Worm (Caenorhabditis elegans) whole organism, L3 larva: ENCODE results near the gene F57B1.5.
A peak's percentile ranks its signal among the peaks of the same experiment; 100 is the strongest.

Experiments used
- R02D3.7 ChIP-seq: fragments of 150-350 bp; optimal IDR thresholded peaks from 2 replicates; lab custom pipeline; 2014; ENCODE audit warnings: missing biosample characterization, missing genetic modification characterization
- ZK546.5 ChIP-seq: sonication (generic microtip); optimal IDR thresholded peaks from 2 replicates; lab custom pipeline; 2017; ENCODE audit warnings: missing biosample characterization, missing genetic modification characterization
- aly-2 ChIP-seq: fragments of 150-350 bp; optimal IDR thresholded peaks from 2 replicates; lab custom pipeline; 2014; ENCODE audit warnings: missing biosample characterization, missing genetic modification characterization
- ama-1 ChIP-seq: fragments of 150-350 bp; optimal IDR thresholded peaks from 2 replicates; lab custom pipeline; 2018
- ceh-28 ChIP-seq: fragments of 150-350 bp; optimal IDR thresholded peaks from 2 replicates; lab custom pipeline; 2014; ENCODE audit warnings: missing biosample characterization, missing genetic modification reagents, missing genetic modification characterization
- ceh-9 ChIP-seq: sonication (generic microtip); optimal IDR thresholded peaks from 2 replicates; lab custom pipeline; 2018; ENCODE audit warnings: missing biosample characterization, missing genetic modification characterization
- daf-12 ChIP-seq: fragments of 150-350 bp; optimal IDR thresholded peaks from 2 replicates; lab custom pipeline; 2014; ENCODE audit warnings: missing biosample characterization, missing genetic modification reagents, missing genetic modification characterization
- egl-27 ChIP-seq: sonication (generic microtip); optimal IDR thresholded peaks from 4 replicates; lab custom pipeline; 2017; ENCODE audit warnings: missing biosample characterization, missing genetic modification reagents, missing genetic modification characterization
- elt-2 ChIP-seq: sonication (generic microtip); optimal IDR thresholded peaks from 2 replicates; lab custom pipeline; 2016; ENCODE audit warnings: missing genetic modification reagents, mild to moderate bottlenecking, missing genetic modification characterization, missing compliant biosample characterization
- elt-3 ChIP-seq, 3 experiments: fragments of 150-350 bp in 1 of 3; sonication (generic microtip) in 2 of 3; optimal IDR thresholded peaks; 2 replicates in 2 of 3; 4 replicates in 1 of 3; lab custom pipeline; 2014 to 2017; ENCODE audit warnings: missing biosample characterization in 3 of 3, missing genetic modification characterization in 3 of 3
- eor-1 ChIP-seq, 2 experiments: fragments of 150-350 bp; optimal IDR thresholded peaks; 2 replicates each; lab custom pipeline; 2014 to 2018; ENCODE audit warnings: missing biosample characterization in 2 of 2, missing genetic modification characterization in 2 of 2
- fkh-10 ChIP-seq: sonication (generic microtip); optimal IDR thresholded peaks from 2 replicates; lab custom pipeline; 2017; ENCODE audit warnings: missing biosample characterization, missing genetic modification reagents, missing genetic modification characterization
- fkh-2 ChIP-seq: fragments of 150-350 bp; optimal IDR thresholded peaks from 2 replicates; lab custom pipeline; 2014; ENCODE audit warnings: missing biosample characterization, missing genetic modification reagents, missing genetic modification characterization
- fos-1 ChIP-seq: fragments of 150-350 bp; optimal IDR thresholded peaks from 2 replicates; lab custom pipeline; 2014; ENCODE audit warnings: missing biosample characterization, missing genetic modification characterization
- hmg-11 ChIP-seq: sonication (generic microtip); optimal IDR thresholded peaks from 2 replicates; lab custom pipeline; 2016; ENCODE audit warnings: missing genetic modification characterization, missing compliant biosample characterization
- jun-1 ChIP-seq: fragments of 150-350 bp; optimal IDR thresholded peaks from 2 replicates; lab custom pipeline; 2014; ENCODE audit warnings: missing biosample characterization, missing genetic modification reagents, missing genetic modification characterization
- lin-39 ChIP-seq: fragments of 150-350 bp; optimal IDR thresholded peaks from 2 replicates; lab custom pipeline; 2018; ENCODE audit warnings: missing biosample characterization, missing genetic modification reagents, missing genetic modification characterization
- mml-1 ChIP-seq: fragments of 150-350 bp; sonication (generic microtip); optimal IDR thresholded peaks from 3 replicates; lab custom pipeline; 2014; ENCODE audit warnings: missing biosample characterization, missing genetic modification characterization
- nfya-1 ChIP-seq: sonication (generic microtip); optimal IDR thresholded peaks from 2 replicates; lab custom pipeline; 2017; ENCODE audit warnings: missing genetic modification characterization, mild to moderate bottlenecking, missing compliant biosample characterization, antibody characterized with exemption, moderate library complexity; ENCODE audit not compliant: insufficient read depth
- nhr-11 ChIP-seq: fragments of 150-350 bp; optimal IDR thresholded peaks from 2 replicates; lab custom pipeline; 2014; ENCODE audit warnings: missing biosample characterization, missing genetic modification characterization
- nhr-12 ChIP-seq: fragments of 150-350 bp; optimal IDR thresholded peaks from 2 replicates; lab custom pipeline; 2014; ENCODE audit warnings: missing biosample characterization, missing genetic modification characterization
- nhr-23 ChIP-seq: fragments of 150-350 bp; optimal IDR thresholded peaks from 2 replicates; lab custom pipeline; 2014; ENCODE audit warnings: missing biosample characterization, missing genetic modification reagents, missing genetic modification characterization
- nhr-25 ChIP-seq: sonication (generic microtip); optimal IDR thresholded peaks from 2 replicates; lab custom pipeline; 2017; ENCODE audit warnings: missing biosample characterization, missing genetic modification characterization
- nhr-28 ChIP-seq: fragments of 150-350 bp; optimal IDR thresholded peaks from 2 replicates; lab custom pipeline; 2014; ENCODE audit warnings: missing biosample characterization, missing genetic modification characterization
- nhr-43 ChIP-seq: sonication (generic microtip); optimal IDR thresholded peaks from 2 replicates; lab custom pipeline; 2016; ENCODE audit warnings: mild to moderate bottlenecking, missing genetic modification characterization, missing compliant biosample characterization; ENCODE audit not compliant: poor library complexity, severe bottlenecking
- nhr-67 ChIP-seq: fragments of 150-350 bp; optimal IDR thresholded peaks from 2 replicates; lab custom pipeline; 2014; ENCODE audit warnings: missing biosample characterization, missing genetic modification characterization
- nhr-76 ChIP-seq: fragments of 150-350 bp; sonication (generic microtip); optimal IDR thresholded peaks from 5 replicates; lab custom pipeline; 2014; ENCODE audit warnings: missing biosample characterization, missing genetic modification characterization
- nhr-77 ChIP-seq: fragments of 150-350 bp; optimal IDR thresholded peaks from 2 replicates; lab custom pipeline; 2014; ENCODE audit warnings: missing biosample characterization, missing genetic modification characterization
- pqm-1 ChIP-seq: fragments of 150-350 bp; optimal IDR thresholded peaks from 2 replicates; lab custom pipeline; 2017; ENCODE audit warnings: missing biosample characterization, missing genetic modification characterization, inconsistent platforms
- skn-1 ChIP-seq: fragments of 150-350 bp; optimal IDR thresholded peaks from 2 replicates; lab custom pipeline; 2014; ENCODE audit warnings: missing biosample characterization, missing genetic modification characterization
- unc-39 ChIP-seq: sonication (generic microtip); optimal IDR thresholded peaks from 4 replicates; lab custom pipeline; 2017; ENCODE audit warnings: missing biosample characterization, missing genetic modification characterization
- unc-62 ChIP-seq: fragments of 150-350 bp; sonication (generic microtip); optimal IDR thresholded peaks from 4 replicates; lab custom pipeline; 2014; ENCODE audit warnings: missing biosample characterization, missing genetic modification reagents, missing genetic modification characterization
- zag-1 ChIP-seq: fragments of 150-350 bp; optimal IDR thresholded peaks from 2 replicates; lab custom pipeline; 2014; ENCODE audit warnings: missing biosample characterization, missing genetic modification characterization
- ztf-4 ChIP-seq: fragments of 150-350 bp; optimal IDR thresholded peaks from 2 replicates; lab custom pipeline; 2014; ENCODE audit warnings: missing biosample characterization, missing genetic modification characterization

The F57B1.5 gene

DNA sequence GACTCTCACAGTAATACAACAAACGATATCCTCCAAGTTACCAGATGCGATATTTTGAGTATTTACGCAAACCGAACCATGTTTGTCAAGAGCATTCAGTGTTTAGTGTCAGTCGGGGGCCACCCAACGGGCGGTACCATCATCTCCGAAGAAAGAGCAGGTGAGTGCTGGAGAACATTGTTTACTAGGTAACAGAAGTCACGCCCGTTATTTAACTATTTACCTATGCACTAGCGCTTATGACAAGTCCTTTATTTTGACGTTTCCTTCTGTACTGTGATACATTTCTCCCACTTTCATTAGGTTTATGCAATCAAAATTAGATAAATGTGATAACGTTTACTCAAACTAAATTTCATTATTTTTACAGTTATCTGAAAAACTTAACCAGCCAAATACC, 2.0 kb downstream of the F57B1.5 start, which contains the start of gene F57B1.6:
Gene F57B1.6 (plus strand): TSS at position 79 of the 400 bp plus-strand sequence.
- no peak for TF ChIP-seq unc-62
- TF ChIP-seq aly-2 (tag; lab: Kevin White, UChicago) = no peak
- TF ChIP-seq ceh-28 (tag; lab: Kevin White, UChicago) = no peak
- TF ChIP-seq pqm-1 (tag; lab: Kevin White, UChicago) = no peak

- TF ChIP-seq jun-1 (tag; lab: Kevin White, UChicago) (peak; percentile 90), nhr-25 (tag; lab: Kevin White, UChicago) (no peak), mml-1 (peak; percentile 61), elt-2 (tag; lab: Kevin White, UChicago) (peak; percentile 99), pqm-1 (tag; lab: Kevin White, UChicago) (peak; percentile 99)
Measured at ce11 chrV:13212584-13212983, 5.1 kb downstream of the F57B1.5 start.

DNA sequence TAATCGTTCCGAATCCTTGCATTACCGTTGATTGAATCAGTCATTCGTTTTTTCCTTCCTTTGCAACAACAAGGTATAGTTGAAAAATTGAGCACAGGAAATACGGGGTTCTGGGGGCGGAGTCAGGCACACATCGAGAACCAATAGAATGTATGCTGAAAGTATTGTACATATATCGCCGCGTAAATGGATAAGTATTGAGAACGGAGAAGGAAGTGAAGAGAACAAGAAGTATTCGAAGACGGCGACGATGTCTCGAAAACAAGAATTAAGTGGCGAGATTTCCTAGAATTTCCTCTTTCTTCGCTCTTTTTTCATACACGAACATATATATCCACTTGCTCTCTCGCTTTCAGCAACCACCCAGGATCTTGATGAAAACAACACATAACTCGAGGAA, 13.5 kb downstream of the F57B1.5 start:
- TF ChIP-seq nhr-28 (tag; lab: Kevin White, UChicago) (no peak), fkh-10 (GFP tag; lab: Kevin White, UChicago) (peak; percentile 54)

- TF ChIP-seq ZK546.5 = no peak
- TF ChIP-seq lin-39 (tag; lab: Kevin White, UChicago) = no peak
- no peak for TF ChIP-seq ztf-4 (tag; lab: Kevin White, UChicago)
- TF ChIP-seq egl-27 = no peak
- TF ChIP-seq hmg-11 (tag; lab: Kevin White, UChicago) = no peak
- no peak for TF ChIP-seq skn-1 (tag; lab: Kevin White, UChicago)
- no peak for TF ChIP-seq unc-39 (tag; lab: Kevin White, UChicago)
- TF ChIP-seq elt-3 (tag; optimal IDR thresholded peaks at IDR 0.05; lab: Kevin White, UChicago) = no peak
- no peak for TF ChIP-seq unc-62
- no peak for TF ChIP-seq pqm-1 (tag; lab: Kevin White, UChicago)
- TF ChIP-seq nhr-77 (tag; lab: Kevin White, UChicago) = no peak
- no peak for TF ChIP-seq mml-1
- TF ChIP-seq nhr-12 = no peak
- TF ChIP-seq eor-1 (tag; optimal IDR thresholded peaks at IDR 0.05; lab: Kevin White, UChicago) = no peak
Measured at ce11 chrV:13229538-13229937, 22.0 kb downstream of the F57B1.5 start.

- TF ChIP-seq nhr-43 (tag; lab: Kevin White, UChicago) = no peak
- TF ChIP-seq eor-1 (tag; optimal IDR thresholded peaks at IDR 0.05; lab: Kevin White, UChicago) = no peak
- TF ChIP-seq nhr-12 = no peak
- no peak for TF ChIP-seq nhr-28 (tag; lab: Kevin White, UChicago)
- TF ChIP-seq fkh-2 = no peak
- no peak for TF ChIP-seq aly-2 (tag; lab: Kevin White, UChicago)
- TF ChIP-seq ceh-9 = no peak
- no peak for TF ChIP-seq nhr-76 (tag; lab: Kevin White, UChicago)
- no peak for TF ChIP-seq ZK546.5
- no peak for TF ChIP-seq nhr-23 (tag; lab: Kevin White, UChicago)
- no peak for TF ChIP-seq fkh-10 (GFP tag; lab: Kevin White, UChicago)
- no peak for TF ChIP-seq fos-1 (tag; lab: Kevin White, UChicago)
- no peak for TF ChIP-seq daf-12 (tag; lab: Kevin White, UChicago)
- no peak for TF ChIP-seq nhr-11 (tag; lab: Kevin White, UChicago)
- TF ChIP-seq ama-1 (lab: Kevin White, UChicago) = no peak
- no peak for TF ChIP-seq nfya-1 (tag; lab: Kevin White, UChicago)
- TF ChIP-seq R02D3.7 (tag; lab: Kevin White, UChicago) = no peak
- TF ChIP-seq nhr-67 (tag; lab: Kevin White, UChicago) = no peak
- no peak for TF ChIP-seq zag-1 (tag; lab: Kevin White, UChicago)
- TF ChIP-seq ztf-4 (tag; lab: Kevin White, UChicago) = no peak
Measured at ce11 chrV:13235313-13235712, 27.8 kb downstream of the F57B1.5 start.
